Worm (Caenorhabditis elegans) whole organism, L4 larva: ENCODE results near the gene gtf-2F1.

Experiments used
- T20F7.1 ChIP-seq: fragments of 200-800 bp; sonication (Bioruptor generic); optimal IDR thresholded peaks from 2 replicates; lab custom pipeline; 2018; ENCODE audit warnings: mild to moderate bottlenecking, missing genetic modification characterization, missing compliant biosample characterization
- arid-1 ChIP-seq: fragments of 200-800 bp; sonication (Bioruptor generic); conservative IDR thresholded peaks from 2 replicates; pipeline ENCODE4 v1.3.6; 2022; ENCODE audit warnings: missing genetic modification reagents, missing genetic modification characterization, missing compliant biosample characterization
- attf-4 ChIP-seq: sonication (generic microtip); optimal IDR thresholded peaks from 3 replicates; lab custom pipeline; 2017; ENCODE audit warnings: missing biosample characterization, missing genetic modification characterization
- ceh-28 ChIP-seq: fragments of 150-350 bp; optimal IDR thresholded peaks from 2 replicates; lab custom pipeline; 2014; ENCODE audit warnings: missing biosample characterization, missing genetic modification reagents, missing genetic modification characterization
- cey-2 ChIP-seq: sonication (generic microtip); optimal IDR thresholded peaks from 3 replicates; lab custom pipeline; 2017; ENCODE audit warnings: missing genetic modification characterization, mild to moderate bottlenecking, missing compliant biosample characterization, antibody characterized with exemption, borderline replicate concordance; ENCODE audit not compliant: insufficient read depth
- dmd-6 ChIP-seq: fragments of 200-800 bp; sonication (Bioruptor generic); IDR thresholded peaks from 2 replicates; pipeline ENCODE4 v1.3.6; 2022; ENCODE audit warnings: missing genetic modification reagents, missing genetic modification characterization, missing compliant biosample characterization
- dmd-8 ChIP-seq: fragments of 200-800 bp; sonication (Bioruptor generic); IDR thresholded peaks from 2 replicates; pipeline ENCODE4 v1.3.6; 2022; ENCODE audit warnings: missing genetic modification characterization, missing compliant biosample characterization
- dmd-9 ChIP-seq: fragments of 200-800 bp; sonication (Bioruptor generic); IDR thresholded peaks from 2 replicates; pipeline ENCODE4 v1.3.6; 2022; ENCODE audit warnings: missing genetic modification reagents, missing genetic modification characterization, missing compliant biosample characterization
- duxl-1 ChIP-seq: sonication (generic microtip); optimal IDR thresholded peaks from 2 replicates; lab custom pipeline; 2016; ENCODE audit warnings: mild to moderate bottlenecking, missing genetic modification characterization, moderate library complexity, missing compliant biosample characterization; ENCODE audit not compliant: poor library complexity
- hlh-30 ChIP-seq: sonication (generic microtip); optimal IDR thresholded peaks from 2 replicates; lab custom pipeline; 2017; ENCODE audit warnings: antibody characterized with exemption, mild to moderate bottlenecking, missing genetic modification characterization, missing compliant biosample characterization; ENCODE audit not compliant: insufficient read depth
- lin-39 ChIP-seq: fragments of 150-350 bp; optimal IDR thresholded peaks from 2 replicates; lab custom pipeline; 2014; ENCODE audit warnings: missing biosample characterization, missing genetic modification reagents, missing genetic modification characterization
- lir-3 ChIP-seq: sonication (generic microtip); optimal IDR thresholded peaks from 2 replicates; lab custom pipeline; 2016; ENCODE audit warnings: mild to moderate bottlenecking, missing genetic modification characterization, missing compliant biosample characterization
- madf-9 ChIP-seq: fragments of 200-800 bp; sonication (Bioruptor generic); conservative IDR thresholded peaks from 2 replicates; pipeline ENCODE4 v1.3.6; 2022; ENCODE audit warnings: missing genetic modification reagents, missing genetic modification characterization, missing compliant biosample characterization
- mdl-1 ChIP-seq, 2 experiments: fragments of 150-350 bp in 1 of 2; sonication (generic microtip) in 1 of 2; optimal IDR thresholded peaks; 2 replicates each; lab custom pipeline; 2014 to 2017; ENCODE audit warnings: missing biosample characterization in 2 of 2, missing genetic modification characterization in 2 of 2
- mep-1 ChIP-seq: fragments of 150-350 bp; sonication (generic microtip); optimal IDR thresholded peaks from 3 replicates; lab custom pipeline; 2014; ENCODE audit warnings: missing biosample characterization, missing genetic modification characterization
- mxl-2 ChIP-seq: fragments of 200-800 bp; sonication (Bioruptor generic); conservative IDR thresholded peaks from 2 replicates; pipeline ENCODE4 v1.3.6; 2022; ENCODE audit warnings: missing genetic modification reagents, missing genetic modification characterization, missing compliant biosample characterization
- mxl-3 ChIP-seq: fragments of 200-800 bp; sonication (Bioruptor generic); optimal IDR thresholded peaks from 2 replicates; lab custom pipeline; 2018; ENCODE audit warnings: mild to moderate bottlenecking, missing genetic modification characterization, missing compliant biosample characterization
- nhr-102 ChIP-seq: sonication (generic microtip); optimal IDR thresholded peaks from 2 replicates; lab custom pipeline; 2016; ENCODE audit warnings: mild to moderate bottlenecking, missing genetic modification characterization, moderate library complexity, missing compliant biosample characterization
- nhr-11 ChIP-seq: fragments of 150-350 bp; optimal IDR thresholded peaks from 2 replicates; lab custom pipeline; 2014; ENCODE audit warnings: missing biosample characterization, missing genetic modification characterization
- nhr-42 ChIP-seq: fragments of 200-800 bp; sonication (Bioruptor generic); IDR thresholded peaks from 2 replicates; pipeline ENCODE4 v1.3.6; 2022; ENCODE audit warnings: missing genetic modification characterization, missing compliant biosample characterization
- nhr-48 ChIP-seq: sonication (generic microtip); optimal IDR thresholded peaks from 2 replicates; lab custom pipeline; 2016; ENCODE audit warnings: mild to moderate bottlenecking, missing genetic modification characterization, missing compliant biosample characterization
- nhr-77 ChIP-seq: fragments of 150-350 bp; optimal IDR thresholded peaks from 2 replicates; lab custom pipeline; 2014; ENCODE audit warnings: missing biosample characterization, missing genetic modification characterization
- php-3 ChIP-seq: fragments of 200-800 bp; sonication (Bioruptor generic); IDR thresholded peaks from 2 replicates; pipeline ENCODE4 v1.3.6; 2022; ENCODE audit warnings: missing genetic modification reagents, missing genetic modification characterization, missing compliant biosample characterization
- pqm-1 ChIP-seq: sonication (generic microtip); optimal IDR thresholded peaks from 2 replicates; lab custom pipeline; 2017; ENCODE audit warnings: missing biosample characterization, missing genetic modification characterization
- rbr-2 ChIP-seq: sonication (generic microtip); optimal IDR thresholded peaks from 2 replicates; lab custom pipeline; 2016; ENCODE audit warnings: missing genotype, missing genetic modification characterization, missing compliant biosample characterization
- saeg-2 ChIP-seq: fragments of 200-800 bp; sonication (Bioruptor generic); IDR thresholded peaks from 2 replicates; pipeline ENCODE4 v1.3.6; 2022; ENCODE audit warnings: missing genetic modification reagents, missing genetic modification characterization, missing compliant biosample characterization
- set-16 ChIP-seq: fragments of 200-800 bp; sonication (Bioruptor generic); IDR thresholded peaks from 2 replicates; pipeline ENCODE4 v1.3.6; 2022; ENCODE audit warnings: missing genetic modification reagents, missing genetic modification characterization, missing compliant biosample characterization
- spr-3 ChIP-seq: fragments of 200-800 bp; sonication (Bioruptor generic); optimal IDR thresholded peaks from 2 replicates; lab custom pipeline; 2018; ENCODE audit warnings: mild to moderate bottlenecking, missing genetic modification characterization, missing compliant biosample characterization
- unc-62 ChIP-seq, 3 experiments: fragments of 150-350 bp in 1 of 3; sonication (generic microtip); optimal IDR thresholded peaks in 2 of 3; peaks in 1 of 3; 1 replicate in 1 of 3; 2 replicates in 2 of 3; lab custom pipeline; 2014 to 2017; ENCODE audit warnings: missing biosample characterization in 3 of 3, missing genetic modification characterization in 3 of 3, missing genetic modification reagents in 3 of 3, missing genotype in 1 of 3
- zfp-2 ChIP-seq: sonication (generic microtip); optimal IDR thresholded peaks from 2 replicates; lab custom pipeline; 2016; ENCODE audit warnings: mild to moderate bottlenecking, missing genetic modification characterization, missing compliant biosample characterization
- ztf-11 ChIP-seq: fragments of 150-350 bp; optimal IDR thresholded peaks from 2 replicates; lab custom pipeline; 2014; ENCODE audit warnings: missing biosample characterization, missing genetic modification characterization

The gtf-2F1 gene

ce11 chrII:4334448-4334847, 33.0 kb downstream of the gtf-2F1 start, which contains the start of gene madf-3:
TSS of gene madf-3 (plus strand) at chrII:4334748.
- TF ChIP-seq ceh-28 (tag; lab: Kevin White, UChicago), result no peak
- TF ChIP-seq saeg-2, result no peak
- 0 out of 2 replicates have a peak, but pooled peaks have one; percentile 2 for TF ChIP-seq dmd-6 (GFP tag; lab: Robert Waterston, UW)

- TF ChIP-seq zfp-2 (no peak), spr-3 (no peak), lin-39 (no peak), nhr-42 (GFP tag; lab: Robert Waterston, UW) (no peak), lir-3 (no peak)
Observed at ce11 chrII:4337731-4338130, 36.3 kb downstream of the gtf-2F1 start.

- TF ChIP-seq dmd-8 (no peak), dmd-6 (GFP tag; lab: Robert Waterston, UW) (no peak), mep-1 (tag; lab: Kevin White, UChicago) (no peak), ceh-28 (tag; lab: Kevin White, UChicago) (no peak), pqm-1 (no peak), mdl-1 (tag; optimal IDR thresholded peaks at IDR 0.05; lab: Kevin White, UChicago) (no peak), T20F7.1 (GFP tag; lab: Kevin White, UChicago) (no peak), unc-62 (GFP tag; optimal IDR thresholded peaks at IDR 0.05 in 1 of 2; lab: Kevin White, UChicago) (no peak), unc-62 (tag; optimal IDR thresholded peaks at IDR 0.05; lab: Kevin White, UChicago) (no peak), rbr-2 (no peak), nhr-11 (tag; lab: Kevin White, UChicago) (no peak), saeg-2 (no peak), mxl-2 (GFP tag; lab: Robert Waterston, UW) (no peak), duxl-1 (tag; lab: Kevin White, UChicago) (no peak)
Observed at ce11 chrII:4339882-4340281, 38.5 kb downstream of the gtf-2F1 start, which contains the start of gene athp-2. TSS of gene athp-2 (plus strand) at chrII:4340182.

ce11 chrII:4341484-4341883, 40.1 kb downstream of the gtf-2F1 start:
- TF ChIP-seq mxl-3 (GFP tag; lab: Kevin White, UChicago) (no peak), nhr-48 (no peak), ztf-11 (tag; lab: Kevin White, UChicago) (no peak), pqm-1 (no peak), madf-9 (GFP tag; lab: Robert Waterston, UW) (no peak), php-3 (no peak), arid-1 (GFP tag; lab: Robert Waterston, UW) (no peak), attf-4 (tag; lab: Kevin White, UChicago) (no peak), nhr-102 (no peak), rbr-2 (no peak), cey-2 (no peak), duxl-1 (tag; lab: Kevin White, UChicago) (no peak), dmd-9 (GFP tag; lab: Robert Waterston, UW) (no peak), nhr-77 (tag; lab: Kevin White, UChicago) (no peak), hlh-30 (tag; lab: Kevin White, UChicago) (no peak)

- TF ChIP-seq unc-62 (GFP tag; optimal IDR thresholded peaks at IDR 0.05 in 1 of 2; lab: Kevin White, UChicago) (peak in 1 of 2 experiments; percentile 2), unc-62 (tag; optimal IDR thresholded peaks at IDR 0.05; lab: Kevin White, UChicago) (no peak), duxl-1 (tag; lab: Kevin White, UChicago) (no peak), set-16 (GFP tag; lab: Robert Waterston, UW) (peak; percentile 81)
- TF ChIP-seq, all 104 proteins: peak for 2
Observed at ce11 chrII:4344317-4344716, 42.9 kb downstream of the gtf-2F1 start.
